Worm (Caenorhabditis elegans): Measurements from ENCODE around the gene C53A3.3.
A peak's percentile ranks its signal among the peaks of the same experiment; 100 is the strongest.

C53A3.3 gene

DNA sequence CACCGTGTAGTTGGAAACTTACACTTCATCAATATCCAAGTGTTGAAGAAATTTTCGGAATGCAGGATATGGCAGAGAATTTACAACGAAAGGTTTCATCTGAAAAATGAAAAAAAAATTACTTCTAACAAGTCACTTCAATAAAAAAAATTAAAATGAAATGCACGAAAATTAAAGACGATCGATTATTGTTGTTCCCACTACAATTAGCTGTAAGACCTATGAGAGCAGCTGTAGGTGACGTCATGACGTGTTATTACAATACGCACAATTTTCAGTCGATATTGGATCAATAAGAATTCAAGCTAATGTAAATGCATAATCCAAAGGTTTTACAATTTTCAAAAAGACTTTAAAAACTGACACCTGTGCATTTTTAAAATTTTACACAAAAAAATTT, 3.8 kb downstream of the C53A3.3 start, which contains the start of gene C53A3.1:
Gene C53A3.1, minus strand, starts transcription at position 101 of the 400 bp plus-strand sequence.
- no peak for TF ChIP-seq sox-4 (tag; optimal IDR thresholded peaks at IDR 0.05)
- TF ChIP-seq efl-3 (GFP tag; optimal IDR thresholded peaks at IDR 0.05), result no peak

DNA sequence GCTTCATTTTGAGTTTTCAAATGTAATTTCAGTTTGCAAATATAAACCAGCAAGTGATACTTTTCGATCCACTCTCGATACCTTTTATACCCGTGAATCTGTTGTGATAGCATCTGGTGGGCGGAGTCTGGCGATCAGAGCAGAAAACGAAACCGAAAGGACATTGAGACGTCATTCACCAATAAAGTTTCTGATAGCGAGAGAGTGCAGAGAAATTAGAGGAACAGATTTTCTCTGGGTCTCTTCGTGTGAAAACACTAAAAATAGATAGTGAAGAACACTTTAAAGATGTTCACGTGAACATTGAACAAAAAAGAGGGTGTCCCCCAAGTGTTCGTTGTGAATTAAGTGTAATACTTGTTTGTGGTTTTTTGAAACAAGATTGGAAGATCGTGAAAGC, 7.5 kb downstream of the C53A3.3 start, which contains the start of gene pgph-3:
Gene pgph-3, minus strand, starts transcription at position 60 of the 400 bp plus-strand sequence.
- TF ChIP-seq aha-1 (tag; optimal IDR thresholded peaks at IDR 0.05) (no peak), sptf-1 (tag; optimal IDR thresholded peaks at IDR 0.05) (no peak), nhr-71 (tag; optimal IDR thresholded peaks at IDR 0.05) (peak; percentile 63), mef-2 (tag; optimal IDR thresholded peaks at IDR 0.05) (no peak), nhr-77 (tag; optimal IDR thresholded peaks at IDR 0.05) (no peak), aly-2 (tag; optimal IDR thresholded peaks at IDR 0.05) (no peak), C34B4.2 (tag; optimal IDR thresholded peaks at IDR 0.05) (no peak), rnt-1 (tag; optimal IDR thresholded peaks at IDR 0.05) (peak; percentile 40), elt-3 (tag; optimal IDR thresholded peaks at IDR 0.05) (peak in 1 of 6 experiments; percentile 20), nhr-19 (GFP tag; conservative IDR thresholded peaks at IDR 0.05) (peak; percentile 51), lin-35 (GFP tag; optimal IDR thresholded peaks at IDR 0.05) (peak in 1 of 2 experiments; percentile 9), mep-1 (tag; optimal IDR thresholded peaks at IDR 0.05) (peak; percentile 28), nhr-237 (tag; optimal IDR thresholded peaks at IDR 0.05) (no peak), elt-2 (tag; optimal IDR thresholded peaks at IDR 0.05) (peak; percentile 65), nhr-85 (tag) (peak; percentile 82), blmp-1 (tag; optimal IDR thresholded peaks at IDR 0.05) (peak; percentile 59), Y116A8C.19 (tag; optimal IDR thresholded peaks at IDR 0.05; ENCODE audit: borderline replicate concordance) (no peak), nhr-20 (tag; optimal IDR thresholded peaks at IDR 0.05) (peak; percentile 49), unc-86 (tag; optimal IDR thresholded peaks at IDR 0.05) (no peak), lin-14 (GFP tag; optimal IDR thresholded peaks at IDR 0.05) (peak; percentile 81), efl-1 (optimal IDR thresholded peaks at IDR 0.05) (peak; percentile 17 to 27), efl-1 (GFP tag; optimal IDR thresholded peaks at IDR 0.05 in 1 of 2) (no peak)

DNA sequence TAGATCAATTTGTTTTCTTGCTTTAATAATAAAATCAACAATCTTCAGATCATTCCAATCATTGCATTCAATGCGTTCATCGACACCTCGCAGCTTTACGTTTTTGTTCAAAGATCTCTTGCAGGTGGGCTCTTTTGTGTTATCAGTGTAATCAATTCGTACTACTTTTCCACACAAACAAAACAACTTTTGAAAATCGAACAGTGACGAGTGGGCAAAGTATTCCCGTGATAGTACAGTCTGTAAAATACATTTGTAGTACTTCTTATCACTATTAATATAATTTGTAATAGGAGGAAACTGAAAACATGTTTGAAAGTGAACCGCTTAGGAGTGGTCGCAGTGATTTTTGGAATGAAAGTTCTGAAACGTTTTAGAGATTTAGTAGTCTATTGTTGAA, 8.8 kb downstream of the C53A3.3 start, which contains the start of gene pgph-2:
Gene pgph-2, plus strand, starts transcription at position 47 of the 400 bp plus-strand sequence.
- TF ChIP-seq ces-1 (GFP tag; optimal IDR thresholded peaks at IDR 0.05), result no peak
- TF ChIP-seq elt-2 (tag; optimal IDR thresholded peaks at IDR 0.05), result peak; percentile 33

DNA sequence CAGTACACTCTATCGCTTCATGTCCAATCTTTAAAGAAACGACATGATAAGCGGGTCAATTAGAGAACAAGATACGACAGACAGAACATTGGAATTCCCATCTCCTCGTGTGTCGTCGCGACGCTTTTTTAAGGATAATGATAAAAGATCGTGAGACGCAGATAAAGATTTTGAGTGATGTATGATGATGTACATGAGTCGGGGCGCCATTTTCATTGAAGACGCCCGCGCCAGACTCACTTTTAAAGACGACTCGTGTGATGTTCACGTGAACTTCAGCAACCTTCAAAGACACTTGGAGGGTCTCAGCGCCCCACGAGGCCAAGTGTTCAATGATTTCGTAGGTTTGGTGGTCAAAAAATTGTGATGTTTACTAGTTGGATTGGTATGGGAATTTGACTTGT, 12.0 kb downstream of the C53A3.3 start:
- TF ChIP-seq dpl-1 (GFP tag; optimal IDR thresholded peaks at IDR 0.05), result peak in 1 of 3 experiments; percentile 35
- peak; percentile 19 for TF ChIP-seq nhr-77 (tag; optimal IDR thresholded peaks at IDR 0.05)
- peak; percentile 12 for TF ChIP-seq lin-13 (GFP tag; optimal IDR thresholded peaks at IDR 0.05)
- peak; percentile 77 for TF ChIP-seq tbx-2 (tag; optimal IDR thresholded peaks at IDR 0.05)
- peak in 1 of 2 experiments; percentile 92 for TF ChIP-seq mdl-1 (tag; optimal IDR thresholded peaks at IDR 0.05)
- TF ChIP-seq snu-23 (GFP tag; optimal IDR thresholded peaks at IDR 0.05), result peak; percentile 76
- peak; percentile 10 to 41 for TF ChIP-seq lin-35 (GFP tag; optimal IDR thresholded peaks at IDR 0.05)
- TF ChIP-seq nhr-19 (GFP tag; conservative IDR thresholded peaks at IDR 0.05), result peak; percentile 88
- TF ChIP-seq nhr-71 (tag; optimal IDR thresholded peaks at IDR 0.05), result peak; percentile 92
- TF ChIP-seq unc-62 (GFP tag; optimal IDR thresholded peaks at IDR 0.05), result no peak
- peak; percentile 93 for TF ChIP-seq nhr-20 (tag; optimal IDR thresholded peaks at IDR 0.05)
- peak; percentile 94 for TF ChIP-seq lin-14 (GFP tag; optimal IDR thresholded peaks at IDR 0.05)
- TF ChIP-seq lin-39 (tag; optimal IDR thresholded peaks at IDR 0.05), result peak; percentile 47
- TF ChIP-seq unc-130 (tag; optimal IDR thresholded peaks at IDR 0.05), result peak; percentile 25
- TF ChIP-seq mep-1 (tag; optimal IDR thresholded peaks at IDR 0.05), result peak; percentile 10
- no peak for TF ChIP-seq Y116A8C.19 (tag; optimal IDR thresholded peaks at IDR 0.05; ENCODE audit: borderline replicate concordance)
- TF ChIP-seq blmp-1 (tag; optimal IDR thresholded peaks at IDR 0.05), result peak; percentile 84
- TF ChIP-seq nhr-90 (tag; optimal IDR thresholded peaks at IDR 0.05; ENCODE audit: poor library complexity), result peak; percentile 84
- TF ChIP-seq xbp-1 (tag; optimal IDR thresholded peaks at IDR 0.05), result peak; percentile 38
- TF ChIP-seq nhr-47 (tag; optimal IDR thresholded peaks at IDR 0.05), result peak; percentile 57
- TF ChIP-seq hlh-17 (GFP tag; optimal IDR thresholded peaks at IDR 0.05; ENCODE audit: borderline replicate concordance), result no peak
- TF ChIP-seq ztf-4 (tag; optimal IDR thresholded peaks at IDR 0.05), result peak; percentile 3
- TF ChIP-seq F16B12.6 (tag; optimal IDR thresholded peaks at IDR 0.05), result no peak
- peak in 1 of 2 experiments; percentile 71 for TF ChIP-seq egl-27 (tag; optimal IDR thresholded peaks at IDR 0.05)
- TF ChIP-seq nhr-76 (tag; optimal IDR thresholded peaks at IDR 0.05), result peak; percentile 10
- TF ChIP-seq C16A3.4 (tag; optimal IDR thresholded peaks at IDR 0.05), result peak; percentile 24
- peak; percentile 98 for TF ChIP-seq nhr-85 (tag)
- peak; percentile 49 to 52 for TF ChIP-seq lsy-2 (tag; optimal IDR thresholded peaks at IDR 0.05)
- peak; percentile 49 for TF ChIP-seq rnt-1 (tag; optimal IDR thresholded peaks at IDR 0.05)
- no peak for TF ChIP-seq nhr-12 (tag; optimal IDR thresholded peaks at IDR 0.05)
- TF ChIP-seq elt-2 (tag; optimal IDR thresholded peaks at IDR 0.05), result peak; percentile 70
- no peak for TF ChIP-seq snpc-4 (tag; optimal IDR thresholded peaks at IDR 0.05)
